Worm (Caenorhabditis elegans): ENCODE data around the gene srx-41.

DNA sequence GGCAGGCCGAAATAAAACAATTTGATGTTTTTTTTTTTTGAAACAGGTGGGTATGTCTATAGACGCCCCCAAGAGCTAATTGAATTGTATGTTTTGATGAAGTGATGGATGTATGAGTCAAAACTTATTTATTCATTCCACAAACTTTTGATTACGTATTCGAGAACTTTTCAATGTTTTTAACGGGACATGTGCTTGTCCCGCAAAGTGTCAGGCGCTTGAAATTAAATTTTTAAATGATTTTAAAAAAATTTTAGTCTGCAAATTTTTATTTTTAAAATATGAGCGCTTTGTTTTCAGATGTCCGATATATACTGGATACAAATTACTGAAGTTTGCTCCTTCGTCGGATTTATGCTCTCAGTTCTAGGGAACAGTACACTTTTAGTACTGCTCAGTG, 12.5 kb upstream of the srx-41 start, which contains the start of gene str-114:
- TF ChIP-seq pbrm-1 (GFP tag; IDR thresholded peaks at IDR 0.05) (no peak), D2030.7 (GFP tag; IDR thresholded peaks at IDR 0.05) (no peak), mcd-1 (GFP tag; IDR thresholded peaks at IDR 0.05) (no peak), snpc-4 (GFP tag; optimal IDR thresholded peaks at IDR 0.05) (no peak), snpc-4 (tag; optimal IDR thresholded peaks at IDR 0.05) (no peak), ztf-18 (tag; optimal IDR thresholded peaks at IDR 0.05) (no peak), pha-4 (tag; optimal IDR thresholded peaks at IDR 0.05) (no peak), aptf-2 (GFP tag; conservative IDR thresholded peaks at IDR 0.05) (no peak)

All from whole organism, young adult.